Worm (Caenorhabditis elegans) whole organism, mixed stage, embryonic: ENCODE measurements around the gene T03F6.4.

Experiments
- ceh-43 ChIP-seq: fragments of 200-800 bp; sonication (Bioruptor generic); optimal IDR thresholded peaks from 2 replicates; lab custom pipeline; 2018; ENCODE audit warnings: mild to moderate bottlenecking, missing genetic modification characterization, moderate library complexity, missing compliant biosample characterization
- elt-1 ChIP-seq: sonication (generic microtip); optimal IDR thresholded peaks from 2 replicates; lab custom pipeline; 2017; ENCODE audit warnings: missing genetic modification characterization, mild to moderate bottlenecking, missing compliant biosample characterization, antibody characterized with exemption, moderate library complexity, borderline replicate concordance; ENCODE audit not compliant: insufficient read depth
- hlh-1 ChIP-seq: fragments of 150-350 bp; optimal IDR thresholded peaks from 2 replicates; lab custom pipeline; 2014; ENCODE audit warnings: missing biosample characterization, missing genetic modification reagents, missing genetic modification characterization
- lsy-2 ChIP-seq: fragments of 150-350 bp; optimal IDR thresholded peaks from 2 replicates; lab custom pipeline; 2014; ENCODE audit warnings: missing biosample characterization, missing genetic modification characterization
- nhr-237 ChIP-seq: fragments of 150-350 bp; optimal IDR thresholded peaks from 2 replicates; lab custom pipeline; 2014; ENCODE audit warnings: missing biosample characterization, missing genetic modification characterization
- nhr-28 ChIP-seq: fragments of 150-350 bp; optimal IDR thresholded peaks from 2 replicates; lab custom pipeline; 2014; ENCODE audit warnings: missing biosample characterization, missing genetic modification characterization
- pha-4 ChIP-seq: fragments of 150-350 bp; optimal IDR thresholded peaks from 2 replicates; lab custom pipeline; 2018; ENCODE audit warnings: missing biosample characterization, missing genetic modification reagents, missing genetic modification characterization
- sem-2 ChIP-seq: fragments of 200-800 bp; sonication (Bioruptor generic); optimal IDR thresholded peaks from 2 replicates; lab custom pipeline; 2018; ENCODE audit warnings: mild to moderate bottlenecking, missing genetic modification characterization, missing compliant biosample characterization
- snpc-4 ChIP-seq: fragments of 150-350 bp; optimal IDR thresholded peaks from 2 replicates; lab custom pipeline; 2014; ENCODE audit warnings: missing biosample characterization, missing genetic modification characterization
- unc-39 ChIP-seq: fragments of 150-350 bp; optimal IDR thresholded peaks from 2 replicates; lab custom pipeline; 2014; ENCODE audit warnings: missing biosample characterization, missing genetic modification characterization
- ztf-11 ChIP-seq: fragments of 150-350 bp; optimal IDR thresholded peaks from 2 replicates; lab custom pipeline; 2014; ENCODE audit warnings: missing biosample characterization, missing genetic modification characterization

DNA sequence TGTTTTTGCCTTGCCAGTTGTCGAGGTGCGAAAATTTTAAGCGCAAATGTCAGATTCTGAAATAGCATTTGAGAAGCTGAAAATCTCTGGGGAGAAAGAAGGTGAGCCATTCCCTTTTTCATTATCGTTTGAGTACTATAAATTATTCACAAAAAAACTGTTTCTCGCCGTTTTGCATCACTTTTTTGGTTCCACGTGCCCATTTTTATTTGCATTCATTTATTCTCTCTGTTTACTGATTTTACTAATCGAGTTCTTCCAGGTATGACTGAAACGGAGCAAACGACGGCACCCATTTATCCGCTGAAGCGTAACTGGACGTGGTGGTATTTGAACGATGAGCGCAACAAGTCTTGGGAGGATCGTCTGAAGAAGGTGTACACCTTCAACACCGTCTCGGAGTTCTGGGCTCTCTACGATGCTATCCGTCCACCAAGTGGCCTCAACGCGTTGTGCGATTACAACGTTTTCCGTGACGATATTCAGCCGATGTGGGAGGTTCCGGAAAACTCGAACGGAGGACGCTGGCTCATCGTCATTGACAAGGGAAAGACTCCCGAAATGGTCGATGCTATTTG lies 42.3 kb upstream of the T03F6.4 start:
- TF ChIP-seq snpc-4 (tag; lab: Kevin White, UChicago) (no peak), nhr-237 (tag; lab: Kevin White, UChicago) (no peak), elt-1 (tag; lab: Kevin White, UChicago) (no peak), ztf-11 (tag; lab: Kevin White, UChicago) (no peak), nhr-28 (no peak), sem-2 (GFP tag; lab: Kevin White, UChicago) (no peak), unc-39 (tag; lab: Kevin White, UChicago) (no peak), hlh-1 (tag; lab: Kevin White, UChicago) (no peak), ceh-43 (no peak), lsy-2 (tag; lab: Kevin White, UChicago) (no peak), pha-4 (no peak)
